Worm (Caenorhabditis elegans) whole organism, young adult: ENCODE results near the gene oac-50.

Source experiments
- Y53F4B.3 ChIP-seq: fragments of 200-800 bp; sonication (Bioruptor generic); IDR thresholded peaks from 2 replicates; pipeline ENCODE4 v1.3.6; 2022; ENCODE audit warnings: missing genetic modification reagents, missing genetic modification characterization, missing compliant biosample characterization
- dox-1 ChIP-seq: fragments of 200-800 bp; sonication (Bioruptor generic); IDR thresholded peaks from 2 replicates; pipeline ENCODE4 v1.3.6; 2022; ENCODE audit warnings: missing genetic modification reagents, missing genetic modification characterization, missing compliant biosample characterization
- pha-4 ChIP-seq: fragments of 150-350 bp; sonication (generic microtip); optimal IDR thresholded peaks from 2 replicates; lab custom pipeline; 2014; ENCODE audit warnings: missing biosample characterization, missing genetic modification reagents, missing genetic modification characterization

- TF ChIP-seq dox-1 (GFP tag; lab: Robert Waterston, UW) (no peak), Y53F4B.3 (GFP tag; lab: Robert Waterston, UW) (no peak), pha-4 (no peak)
Measured at ce11 chrV:9059468-9059867, 13.9 kb downstream of the oac-50 start, which contains the start of the genes C25E10.16 and C25E10.13.
